Fruit fly (Drosophila melanogaster): ENCODE measurements around the gene MFS10.

The MFS10 gene

dm6 chrX:13135702-13136101 is 6.9 kb downstream of the MFS10 start (continued):
- TF ChIP-seq CG15269 (tag; optimal IDR thresholded peaks at IDR 0.05): peak; percentile 73
- TF ChIP-seq tap (tag; optimal IDR thresholded peaks at IDR 0.05): peak; percentile 42
- peak; percentile 17 for TF ChIP-seq CG12744 (GFP tag; optimal IDR thresholded peaks at IDR 0.05)
- peak; percentile 34 for TF ChIP-seq ewg (GFP tag; optimal IDR thresholded peaks at IDR 0.05)
- TF ChIP-seq D19B (GFP tag; optimal IDR thresholded peaks at IDR 0.05): no peak
- TF ChIP-seq CG8388 (GFP tag; optimal IDR thresholded peaks at IDR 0.05): peak; percentile 61
- TF ChIP-seq CG18619 (GFP tag; optimal IDR thresholded peaks at IDR 0.05): peak; percentile 9
- peak; percentile 68 for TF ChIP-seq slbo (GFP tag; IDR thresholded peaks at IDR 0.05)
- peak; percentile 13 for TF ChIP-seq CHES-1-like (GFP tag; optimal IDR thresholded peaks at IDR 0.05)
- TF ChIP-seq CG4854 (GFP tag; optimal IDR thresholded peaks at IDR 0.05): peak; percentile 31
- TF ChIP-seq sqz (GFP tag; optimal IDR thresholded peaks at IDR 0.05): peak; percentile 39
- TF ChIP-seq grau (tag; optimal IDR thresholded peaks at IDR 0.05): peak; percentile 51
- TF ChIP-seq CG10147 (GFP tag; optimal IDR thresholded peaks at IDR 0.05): no peak
- peak in 1 of 2 experiments; percentile 24 for TF ChIP-seq Hr78 (GFP tag; optimal IDR thresholded peaks at IDR 0.05)
- TF ChIP-seq CG12219 (GFP tag; optimal IDR thresholded peaks at IDR 0.05): peak; percentile 65
- no peak for TF ChIP-seq nom (GFP tag; optimal IDR thresholded peaks at IDR 0.05)
- TF ChIP-seq CG11696 (GFP tag; IDR thresholded peaks at IDR 0.05): no peak
- no peak for TF ChIP-seq peb (GFP tag; IDR thresholded peaks at IDR 0.05)
- TF ChIP-seq CG8924 (tag; optimal IDR thresholded peaks at IDR 0.05): peak; percentile 50
- peak; percentile 56 for TF ChIP-seq tin (GFP tag; optimal IDR thresholded peaks at IDR 0.05)
- TF ChIP-seq hb (GFP tag; IDR thresholded peaks at IDR 0.05; ENCODE audit: partially characterized antibody): no peak
- TF ChIP-seq dmrt99B (tag; optimal IDR thresholded peaks at IDR 0.05): peak; percentile 84
- no peak for TF ChIP-seq fd102C (GFP tag; optimal IDR thresholded peaks at IDR 0.05)
- TF ChIP-seq CG2712 (tag; optimal IDR thresholded peaks at IDR 0.05): peak; percentile 64
- TF ChIP-seq pan (optimal IDR thresholded peaks at IDR 0.05): no peak
- TF ChIP-seq pan (GFP tag; optimal IDR thresholded peaks at IDR 0.05 in 1 of 2, IDR thresholded peaks at IDR 0.05 in 1 of 2): peak in 1 of 2 experiments; percentile 43
- peak; percentile 36; the same call in 1 of the 2 replicates for TF ChIP-seq crol (GFP tag; IDR thresholded peaks at IDR 0.05)
- TF ChIP-seq CG10979 (tag; optimal IDR thresholded peaks at IDR 0.05): peak; percentile 52
- peak; percentile 62 for TF ChIP-seq CG4820 (GFP tag; optimal IDR thresholded peaks at IDR 0.05)
- peak; percentile 52 for TF ChIP-seq mam (GFP tag; optimal IDR thresholded peaks at IDR 0.05)
- peak; percentile 24; the same call in 1 of the 2 replicates for TF ChIP-seq MBD-R2 (GFP tag; IDR thresholded peaks at IDR 0.05)
- 0 out of 4 replicates have a peak, but pooled peaks have one; percentile 31 for TF ChIP-seq Gug (GFP tag; IDR thresholded peaks at IDR 0.05)
- TF ChIP-seq Optix (GFP tag; IDR thresholded peaks at IDR 0.05): peak; percentile 61; the same call in 2 of the 3 replicates
- TF ChIP-seq Xbp1 (GFP tag; optimal IDR thresholded peaks at IDR 0.05): peak; percentile 69
- peak; percentile 11 for TF ChIP-seq Max (GFP tag; optimal IDR thresholded peaks at IDR 0.05)
- peak; percentile 42; the same call in 1 of the 3 replicates for TF ChIP-seq H15 (GFP tag; IDR thresholded peaks at IDR 0.05)
- TF ChIP-seq h (optimal IDR thresholded peaks at IDR 0.05): no peak
- peak; percentile 37 for TF ChIP-seq CG4707 (GFP tag; optimal IDR thresholded peaks at IDR 0.05)
- TF ChIP-seq CG8944 (GFP tag; optimal IDR thresholded peaks at IDR 0.05): peak; percentile 57
- TF ChIP-seq schlank (tag; optimal IDR thresholded peaks at IDR 0.05): no peak
- TF ChIP-seq CG5180 (GFP tag; optimal IDR thresholded peaks at IDR 0.05): peak; percentile 50
- TF ChIP-seq CG11456 (GFP tag; IDR thresholded peaks at IDR 0.05): peak; percentile 64; the same call in 2 of the 3 replicates
- TF ChIP-seq klu (GFP tag; IDR thresholded peaks at IDR 0.05): no peak
- peak; percentile 60 for TF ChIP-seq CG10366 (GFP tag; IDR thresholded peaks at IDR 0.05)
- TF ChIP-seq CG14441 (GFP tag; IDR thresholded peaks at IDR 0.05): peak; percentile 53
- TF ChIP-seq gcm (GFP tag; optimal IDR thresholded peaks at IDR 0.05): peak; percentile 28
- TF ChIP-seq CG13123 (GFP tag; optimal IDR thresholded peaks at IDR 0.05): peak; percentile 31
- TF ChIP-seq Abd-B (GFP tag; optimal IDR thresholded peaks at IDR 0.05): peak; percentile 23
- peak; percentile 42 for TF ChIP-seq zfh2 (GFP tag; optimal IDR thresholded peaks at IDR 0.05)
- peak; percentile 38 for TF ChIP-seq CG9727 (GFP tag; optimal IDR thresholded peaks at IDR 0.05)
- no peak for TF ChIP-seq CG34224 (GFP tag; IDR thresholded peaks at IDR 0.05; ENCODE audit: partially characterized antibody)

Measured in whole organism, embryonic.